Worm (Caenorhabditis elegans): Measurements from ENCODE around the gene oac-59.

DNA sequence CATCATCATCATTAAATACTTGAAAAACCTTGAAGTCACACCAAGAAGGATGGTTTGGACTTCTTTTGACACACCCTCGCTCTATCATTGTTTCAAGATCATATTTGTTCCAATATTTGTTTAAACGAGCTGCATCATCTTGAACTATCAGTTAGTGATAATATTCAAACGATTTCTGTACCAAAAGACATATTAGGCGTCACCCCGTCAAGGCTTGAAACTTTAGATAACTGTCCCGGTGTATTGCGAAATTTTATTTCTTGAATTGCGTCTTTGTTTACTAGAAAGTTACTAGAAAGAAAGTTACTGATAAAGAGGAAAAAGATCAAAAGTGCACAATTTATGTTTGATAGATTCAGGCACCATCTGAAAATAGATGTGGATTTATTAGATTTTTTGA is 4.9 kb upstream of the oac-59 start:
- TF ChIP-seq ama-1 (optimal IDR thresholded peaks at IDR 0.05) = no peak
- TF ChIP-seq ama-1 (GFP tag; optimal IDR thresholded peaks at IDR 0.05) = no peak
- no peak for TF ChIP-seq tbx-9 (tag; optimal IDR thresholded peaks at IDR 0.05; ENCODE audit: borderline replicate concordance)
- TF ChIP-seq dpl-1 (GFP tag; optimal IDR thresholded peaks at IDR 0.05) = no peak
- no peak for TF ChIP-seq F49E8.2 (tag; optimal IDR thresholded peaks at IDR 0.05; ENCODE audit: insufficient read depth)
- no peak for TF ChIP-seq lin-35 (GFP tag; optimal IDR thresholded peaks at IDR 0.05)
- no peak for TF ChIP-seq xnd-1 (tag; optimal IDR thresholded peaks at IDR 0.05)
- no peak for TF ChIP-seq dpff-1 (tag; optimal IDR thresholded peaks at IDR 0.05)
- no peak for TF ChIP-seq lir-1 (GFP tag; conservative IDR thresholded peaks at IDR 0.05)
- TF ChIP-seq Y53F4B.3 (GFP tag; IDR thresholded peaks at IDR 0.05) = no peak
